Worm (Caenorhabditis elegans) whole organism, late embryonic: ENCODE measurements around the gene srx-80.
A peak's percentile ranks its signal among the peaks of the same experiment; 100 is the strongest.

ENCODE experiments used
- C08G9.2 ChIP-seq: sonication (generic microtip); optimal IDR thresholded peaks from 2 replicates; lab custom pipeline; 2016; ENCODE audit warnings: mild to moderate bottlenecking, missing genetic modification characterization, moderate library complexity, missing compliant biosample characterization
- C38D4.7 ChIP-seq: fragments of 200-800 bp; sonication (Bioruptor generic); optimal IDR thresholded peaks from 2 replicates; lab custom pipeline; 2018; ENCODE audit warnings: mild to moderate bottlenecking, missing genetic modification characterization, moderate library complexity, missing compliant biosample characterization
- F13H6.1 ChIP-seq: sonication (generic microtip); optimal IDR thresholded peaks from 2 replicates; lab custom pipeline; 2016; ENCODE audit warnings: missing genetic modification characterization, missing compliant biosample characterization
- K02D7.2 ChIP-seq: sonication (generic microtip); optimal IDR thresholded peaks from 2 replicates; lab custom pipeline; 2017; ENCODE audit warnings: mild to moderate bottlenecking, missing genetic modification characterization, missing compliant biosample characterization
- T23F11.4 ChIP-seq: fragments of 200-800 bp; sonication (Bioruptor generic); optimal IDR thresholded peaks from 2 replicates; lab custom pipeline; 2018; ENCODE audit warnings: mild to moderate bottlenecking, missing genetic modification characterization, missing compliant biosample characterization
- Y22D7AL.16 ChIP-seq: sonication (generic microtip); optimal IDR thresholded peaks from 2 replicates; lab custom pipeline; 2016; ENCODE audit warnings: missing genetic modification characterization, missing compliant biosample characterization
- ama-1 ChIP-seq: fragments of 150-350 bp; optimal IDR thresholded peaks from 2 replicates; lab custom pipeline; 2014
- ceh-14 ChIP-seq: sonication (generic microtip); optimal IDR thresholded peaks from 2 replicates; lab custom pipeline; 2016; ENCODE audit warnings: missing genotype, missing genetic modification characterization, missing compliant biosample characterization
- ceh-18 ChIP-seq: sonication (generic microtip); optimal IDR thresholded peaks from 2 replicates; lab custom pipeline; 2016; ENCODE audit warnings: missing genetic modification characterization, missing compliant biosample characterization
- ceh-19 ChIP-seq: fragments of 200-800 bp; sonication (Bioruptor generic); optimal IDR thresholded peaks from 2 replicates; lab custom pipeline; 2018; ENCODE audit warnings: mild to moderate bottlenecking, missing genetic modification characterization, missing compliant biosample characterization
- ceh-22 ChIP-seq: sonication (generic microtip); optimal IDR thresholded peaks from 2 replicates; lab custom pipeline; 2017; ENCODE audit warnings: missing biosample characterization, missing genetic modification characterization
- ceh-24 ChIP-seq: sonication (generic microtip); optimal IDR thresholded peaks from 2 replicates; lab custom pipeline; 2016; ENCODE audit warnings: mild to moderate bottlenecking, missing genetic modification characterization, missing compliant biosample characterization
- ceh-30 ChIP-seq: fragments of 150-350 bp; optimal IDR thresholded peaks from 2 replicates; lab custom pipeline; 2014; ENCODE audit warnings: missing biosample characterization, missing genetic modification characterization
- ceh-31 ChIP-seq: sonication (generic microtip); optimal IDR thresholded peaks from 2 replicates; lab custom pipeline; 2016; ENCODE audit warnings: missing genetic modification characterization, missing compliant biosample characterization
- ceh-34 ChIP-seq: sonication (generic microtip); optimal IDR thresholded peaks from 2 replicates; lab custom pipeline; 2016; ENCODE audit warnings: mild to moderate bottlenecking, missing genetic modification characterization, missing compliant biosample characterization
- ceh-45 ChIP-seq: fragments of 200-800 bp; sonication (Bioruptor generic); IDR thresholded peaks from 2 replicates; pipeline ENCODE4 v1.3.6; 2022; ENCODE audit warnings: missing genetic modification reagents, missing genetic modification characterization, missing compliant biosample characterization
- ceh-48 ChIP-seq: sonication (generic microtip); optimal IDR thresholded peaks from 2 replicates; lab custom pipeline; 2016; ENCODE audit warnings: missing genetic modification characterization, inconsistent platforms, missing compliant biosample characterization
- ceh-9 ChIP-seq: sonication (generic microtip); optimal IDR thresholded peaks from 2 replicates; lab custom pipeline; 2016; ENCODE audit warnings: mild to moderate bottlenecking, missing genetic modification characterization, inconsistent platforms, missing compliant biosample characterization
- dve-1 ChIP-seq: sonication (generic microtip); optimal IDR thresholded peaks from 2 replicates; lab custom pipeline; 2017; ENCODE audit warnings: antibody characterized with exemption, mild to moderate bottlenecking, missing genetic modification characterization, missing compliant biosample characterization
- elt-2 ChIP-seq: sonication (generic microtip); optimal IDR thresholded peaks from 2 replicates; lab custom pipeline; 2016; ENCODE audit warnings: missing genetic modification reagents, missing genetic modification characterization, missing compliant biosample characterization
- ets-4 ChIP-seq: sonication (generic microtip); optimal IDR thresholded peaks from 2 replicates; lab custom pipeline; 2016; ENCODE audit warnings: missing genetic modification characterization, missing compliant biosample characterization
- eyg-1 ChIP-seq: sonication (generic microtip); optimal IDR thresholded peaks from 2 replicates; lab custom pipeline; 2016; ENCODE audit warnings: missing genotype, missing genetic modification characterization, missing compliant biosample characterization
- fkh-10 ChIP-seq: fragments of 150-350 bp; optimal IDR thresholded peaks from 2 replicates; lab custom pipeline; 2014; ENCODE audit warnings: missing biosample characterization, missing genetic modification reagents, missing genetic modification characterization
- gmeb-2 ChIP-seq: sonication (generic microtip); optimal IDR thresholded peaks from 2 replicates; lab custom pipeline; 2016; ENCODE audit warnings: missing genetic modification characterization, inconsistent platforms, missing compliant biosample characterization
- hlh-13 ChIP-seq: fragments of 200-800 bp; sonication (Bioruptor generic); optimal IDR thresholded peaks from 2 replicates; lab custom pipeline; 2018; ENCODE audit warnings: mild to moderate bottlenecking, missing genetic modification characterization, missing compliant biosample characterization
- hlh-30 ChIP-seq: sonication (generic microtip); optimal IDR thresholded peaks from 2 replicates; lab custom pipeline; 2017; ENCODE audit warnings: antibody characterized with exemption, missing genetic modification characterization, missing compliant biosample characterization; ENCODE audit not compliant: insufficient read depth
- lim-6 ChIP-seq: sonication (generic microtip); optimal IDR thresholded peaks from 2 replicates; lab custom pipeline; 2016; ENCODE audit warnings: missing genetic modification characterization, missing compliant biosample characterization
- lin-11 ChIP-seq: fragments of 200-800 bp; sonication (Bioruptor generic); optimal IDR thresholded peaks from 2 replicates; lab custom pipeline; 2018; ENCODE audit warnings: mild to moderate bottlenecking, missing genetic modification characterization, missing compliant biosample characterization
- nfya-1 ChIP-seq: sonication (generic microtip); optimal IDR thresholded peaks from 2 replicates; lab custom pipeline; 2017; ENCODE audit warnings: missing genetic modification characterization, mild to moderate bottlenecking, missing compliant biosample characterization, antibody characterized with exemption, moderate library complexity
- nhr-232 ChIP-seq: sonication (generic microtip); optimal IDR thresholded peaks from 2 replicates; lab custom pipeline; 2016; ENCODE audit warnings: missing genetic modification characterization, missing compliant biosample characterization
- odd-2 ChIP-seq: sonication (generic microtip); optimal IDR thresholded peaks from 2 replicates; lab custom pipeline; 2017; ENCODE audit warnings: antibody characterized with exemption, mild to moderate bottlenecking, missing genetic modification characterization, missing compliant biosample characterization
- pat-9 ChIP-seq: fragments of 200-800 bp; sonication (Bioruptor generic); optimal IDR thresholded peaks from 2 replicates; lab custom pipeline; 2018; ENCODE audit warnings: mild to moderate bottlenecking, missing genetic modification characterization, moderate library complexity, missing compliant biosample characterization
- pax-1 ChIP-seq: fragments of 150-350 bp; optimal IDR thresholded peaks from 2 replicates; lab custom pipeline; 2014; ENCODE audit warnings: missing biosample characterization, missing genetic modification characterization
- pha-4 ChIP-seq: fragments of 150-350 bp; optimal IDR thresholded peaks from 2 replicates; lab custom pipeline; 2018; ENCODE audit warnings: missing biosample characterization, missing genetic modification reagents, missing genetic modification characterization
- pros-1 ChIP-seq: fragments of 150-350 bp; optimal IDR thresholded peaks from 2 replicates; lab custom pipeline; 2014; ENCODE audit warnings: missing biosample characterization, missing genetic modification reagents, missing genetic modification characterization
- rnt-1 ChIP-seq: sonication (generic microtip); optimal IDR thresholded peaks from 2 replicates; lab custom pipeline; 2016; ENCODE audit warnings: missing genetic modification characterization, missing compliant biosample characterization
- sox-2 ChIP-seq: fragments of 200-800 bp; sonication (Bioruptor generic); IDR thresholded peaks from 2 replicates; pipeline ENCODE4 v1.3.6; 2022; ENCODE audit warnings: missing genetic modification reagents, missing genetic modification characterization, missing compliant biosample characterization
- sox-4 ChIP-seq: sonication (generic microtip); optimal IDR thresholded peaks from 2 replicates; lab custom pipeline; 2017; ENCODE audit warnings: mild to moderate bottlenecking, missing genetic modification characterization, inconsistent platforms, missing compliant biosample characterization
- syd-9 ChIP-seq: sonication (generic microtip); optimal IDR thresholded peaks from 2 replicates; lab custom pipeline; 2016; ENCODE audit warnings: mild to moderate bottlenecking, missing genetic modification characterization, moderate library complexity, missing compliant biosample characterization
- tbx-2 ChIP-seq: sonication (generic microtip); optimal IDR thresholded peaks from 2 replicates; lab custom pipeline; 2016; ENCODE audit warnings: missing genetic modification characterization, missing compliant biosample characterization
- tbx-7 ChIP-seq: sonication (generic microtip); optimal IDR thresholded peaks from 2 replicates; lab custom pipeline; 2016; ENCODE audit warnings: missing genotype, missing genetic modification characterization, missing compliant biosample characterization
- ttx-3 ChIP-seq: sonication (generic microtip); optimal IDR thresholded peaks from 2 replicates; lab custom pipeline; 2016; ENCODE audit warnings: missing genetic modification reagents, missing genetic modification characterization, missing compliant biosample characterization
- unc-42 ChIP-seq: sonication (generic microtip); optimal IDR thresholded peaks from 2 replicates; lab custom pipeline; 2016; ENCODE audit warnings: missing genotype, missing genetic modification characterization, missing compliant biosample characterization
- unc-55 ChIP-seq: sonication (generic microtip); optimal IDR thresholded peaks from 2 replicates; lab custom pipeline; 2017; ENCODE audit warnings: missing biosample characterization, missing genetic modification reagents, missing genetic modification characterization
- unc-86 ChIP-seq: sonication (generic microtip); optimal IDR thresholded peaks from 2 replicates; lab custom pipeline; 2016; ENCODE audit warnings: missing genetic modification characterization, missing compliant biosample characterization
- zip-5 ChIP-seq: sonication (generic microtip); optimal IDR thresholded peaks from 2 replicates; lab custom pipeline; 2016; ENCODE audit warnings: missing genetic modification characterization, missing compliant biosample characterization

Gene srx-80

DNA sequence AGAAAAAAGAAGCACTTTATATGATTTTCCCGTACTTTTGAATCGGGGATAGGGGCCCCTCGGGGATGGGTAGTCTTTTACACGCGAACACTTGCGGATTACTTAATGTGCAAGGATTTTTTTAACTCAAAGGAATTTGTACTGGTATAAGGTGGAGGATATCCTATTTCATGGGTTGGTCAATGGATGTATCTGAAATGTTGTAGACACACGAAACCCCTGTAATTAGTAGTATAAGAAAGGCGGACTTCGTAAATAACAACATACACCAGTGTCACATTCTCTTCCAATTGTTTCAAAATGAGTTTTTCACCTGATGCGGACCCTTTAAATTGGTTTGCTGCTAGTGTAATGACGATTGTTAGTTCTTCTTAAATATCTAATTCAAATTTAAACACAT is at the start of gene srx-80:
TSS of gene srx-80 (plus strand) at position 301 of the 400 bp plus-strand sequence.
- TF ChIP-seq hlh-13 (no peak), fkh-10 (GFP tag; lab: Kevin White, UChicago) (no peak), pax-1 (tag; lab: Kevin White, UChicago) (no peak), rnt-1 (tag; lab: Kevin White, UChicago) (no peak)
- TF ChIP-seq, all 69 proteins: peak for 0

DNA sequence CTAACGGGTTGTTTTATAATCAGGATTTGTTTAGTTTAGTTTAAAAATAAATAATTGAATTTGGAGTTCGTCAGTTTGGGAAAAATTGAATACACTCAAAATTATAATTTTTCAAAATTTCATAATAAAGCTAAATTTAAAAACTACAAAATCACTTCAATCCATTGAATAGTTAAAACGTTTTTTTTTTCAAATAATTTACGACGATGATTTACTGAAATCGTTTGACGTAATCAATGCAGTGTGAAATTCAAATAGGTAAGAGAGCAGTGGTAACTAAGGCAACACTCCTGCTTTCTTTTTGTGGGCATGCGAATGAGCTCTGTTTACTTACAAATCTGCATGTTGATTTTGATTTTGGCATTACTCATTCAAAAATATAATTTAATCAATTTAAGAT is 48.3 kb upstream of the srx-80 start, which contains the start of gene F38B7.10:
TSS of gene F38B7.10 (plus strand) at position 301 of the 400 bp plus-strand sequence.
- TF ChIP-seq sox-2 (GFP tag; lab: Robert Waterston, UW) (no peak), tbx-2 (tag; lab: Kevin White, UChicago) (no peak)
- TF ChIP-seq, all 69 proteins: peak for 0

ce11 chrV:11546795-11547194 is 46.7 kb upstream of the srx-80 start, which contains the start of gene F38B7.11:
F38B7.11 (plus strand) TSS chrV:11547095.
- no peak for TF ChIP-seq unc-55 (GFP tag; lab: Kevin White, UChicago)
- no peak for TF ChIP-seq ttx-3 (tag; lab: Kevin White, UChicago)
- TF ChIP-seq sox-4 (tag; lab: Kevin White, UChicago): no peak
- no peak for TF ChIP-seq sox-2 (GFP tag; lab: Robert Waterston, UW)
- no peak for TF ChIP-seq ceh-9 (tag; lab: Kevin White, UChicago)
- TF ChIP-seq ama-1 (lab: Kevin White, UChicago): no peak
- no peak for TF ChIP-seq ceh-22 (tag; lab: Kevin White, UChicago)
- no peak for TF ChIP-seq ceh-34 (tag; lab: Kevin White, UChicago)
- no peak for TF ChIP-seq pat-9
- TF ChIP-seq, all 69 proteins: peak for 0

- TF ChIP-seq tbx-7 (tag; lab: Kevin White, UChicago) (no peak), Y22D7AL.16 (tag; lab: Kevin White, UChicago) (no peak), ets-4 (tag; lab: Kevin White, UChicago) (no peak), ceh-14 (tag; lab: Kevin White, UChicago) (peak; percentile 3), ceh-18 (tag; lab: Kevin White, UChicago) (no peak), dve-1 (tag; lab: Kevin White, UChicago) (peak; percentile 36), unc-86 (no peak), unc-55 (GFP tag; lab: Kevin White, UChicago) (peak; percentile 51), pax-1 (tag; lab: Kevin White, UChicago) (no peak), C38D4.7 (GFP tag; lab: Kevin White, UChicago) (no peak), ceh-48 (tag; lab: Kevin White, UChicago) (no peak), K02D7.2 (no peak), nfya-1 (peak; percentile 58), fkh-10 (GFP tag; lab: Kevin White, UChicago) (no peak), unc-42 (tag; lab: Kevin White, UChicago) (no peak), syd-9 (no peak), ceh-22 (tag; lab: Kevin White, UChicago) (no peak), ceh-31 (tag; lab: Kevin White, UChicago) (peak; percentile 33), zip-5 (tag; lab: Kevin White, UChicago) (no peak), ceh-24 (tag; lab: Kevin White, UChicago) (no peak), sox-4 (tag; lab: Kevin White, UChicago) (no peak), ceh-30 (tag; lab: Kevin White, UChicago) (no peak), gmeb-2 (tag; lab: Kevin White, UChicago) (no peak), eyg-1 (tag; lab: Kevin White, UChicago) (no peak), T23F11.4 (GFP tag; lab: Kevin White, UChicago) (no peak), pros-1 (tag; lab: Kevin White, UChicago) (no peak), odd-2 (no peak), nhr-232 (tag; lab: Kevin White, UChicago) (no peak), hlh-30 (tag; lab: Kevin White, UChicago) (peak; percentile 95), C08G9.2 (tag; lab: Kevin White, UChicago) (no peak), ceh-19 (peak; percentile 39), elt-2 (tag; lab: Kevin White, UChicago) (peak; percentile 71), lim-6 (tag; lab: Kevin White, UChicago) (no peak), ceh-45 (GFP tag; lab: Robert Waterston, UW) (no peak), lin-11 (tag; lab: Kevin White, UChicago) (no peak), pha-4 (tag; lab: Kevin White, UChicago) (no peak), F13H6.1 (no peak)
Observed at ce11 chrV:11548914-11549406, 44.6 kb upstream of the srx-80 start, which contains the start of the genes F38B7.17 and F38B7.3. F38B7.17 (minus strand) TSS chrV:11548964. F38B7.3 (plus strand) TSS chrV:11549107.
